Worm (Caenorhabditis elegans): ENCODE data around the gene F42A6.6.
A peak's percentile ranks its signal among the peaks of the same experiment; 100 is the strongest.
"Not testable (repeated sequence)": the region's sequence is repeated elsewhere in the genome, so short reads cannot be mapped to it uniquely, and the experiment has no call there.

F42A6.6 gene

ce11 chrIV:3338176-3338575 is 1.5 kb upstream of the F42A6.6 start:
- TF ChIP-seq vab-15 (tag; optimal IDR thresholded peaks at IDR 0.05) (no peak), efl-1 (optimal IDR thresholded peaks at IDR 0.05) (no peak), efl-1 (GFP tag; optimal IDR thresholded peaks at IDR 0.05 in 1 of 2) (peak in 1 of 2 experiments; percentile 81), jun-1 (tag; optimal IDR thresholded peaks at IDR 0.05) (no peak), fkh-4 (tag; optimal IDR thresholded peaks at IDR 0.05; ENCODE audit: borderline replicate concordance) (no peak), dsc-1 (tag; optimal IDR thresholded peaks at IDR 0.05) (no peak), egl-27 (tag; optimal IDR thresholded peaks at IDR 0.05) (no peak)

ce11 chrIV:3337275-3337674 is 602 bp upstream of the F42A6.6 start:
- TF ChIP-seq unc-98 (GFP tag; IDR thresholded peaks at IDR 0.05) (no peak), ceh-8 (GFP tag; optimal IDR thresholded peaks at IDR 0.05) (peak; percentile 89), nhr-47 (tag; optimal IDR thresholded peaks at IDR 0.05) (no peak), zip-4 (GFP tag; optimal IDR thresholded peaks at IDR 0.05) (no peak)

- not testable (repeated sequence) for TF ChIP-seq nhr-11 (tag; optimal IDR thresholded peaks at IDR 0.05); dsc-1 (tag; optimal IDR thresholded peaks at IDR 0.05); nhr-19 (GFP tag; conservative IDR thresholded peaks at IDR 0.05)
Measured at ce11 chrIV:3331758-3332157, 4.9 kb downstream of the F42A6.6 start, which contains the start of gene F42A6.5. Gene F42A6.5, minus strand, starts transcription at chrIV:3331858.

DNA sequence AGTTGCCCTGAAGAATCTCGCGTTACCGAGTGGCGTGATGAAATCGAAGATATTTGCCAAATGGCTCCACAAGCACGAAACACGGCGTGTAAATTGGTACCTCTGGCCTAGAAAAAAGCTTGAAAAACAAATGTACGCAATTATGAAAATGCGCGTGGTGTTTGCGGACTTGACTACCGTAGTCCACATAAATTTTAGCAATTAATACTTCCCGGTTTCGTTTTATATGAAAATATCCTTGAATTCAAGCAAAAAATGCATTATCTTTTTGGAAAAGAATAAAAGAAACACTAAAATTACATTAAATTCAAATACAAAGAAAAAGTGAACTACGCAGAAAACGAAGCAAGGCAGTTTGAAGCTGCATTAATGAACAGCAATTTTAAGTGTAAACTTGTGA is 22.6 kb downstream of the F42A6.6 start:
- TF ChIP-seq lsy-2 (tag; optimal IDR thresholded peaks at IDR 0.05), result peak in 1 of 2 experiments; percentile 56

DNA sequence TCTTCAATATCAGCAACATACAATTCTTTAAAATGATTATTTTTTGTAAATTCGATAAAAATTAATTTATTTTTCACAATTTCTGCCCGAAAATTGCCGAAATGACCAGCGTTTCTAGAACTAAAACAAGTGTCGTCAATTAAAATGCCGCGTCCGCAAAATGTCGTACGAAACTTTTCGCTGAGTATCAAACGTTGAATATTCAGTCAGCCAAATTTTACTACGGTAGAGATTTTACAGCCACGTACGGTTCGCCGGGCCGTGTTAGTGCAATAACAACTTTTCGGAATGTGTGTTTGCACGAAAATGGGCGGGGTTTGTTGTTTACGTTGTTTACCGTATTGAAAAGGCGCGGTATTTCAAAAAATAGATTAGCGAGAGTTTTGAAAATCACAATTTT is 23.4 kb downstream of the F42A6.6 start:
- TF ChIP-seq lin-35 (GFP tag; optimal IDR thresholded peaks at IDR 0.05), result peak; percentile 1 to 70
- peak; percentile 28 for TF ChIP-seq zip-4 (GFP tag; optimal IDR thresholded peaks at IDR 0.05)
- TF ChIP-seq swsn-7 (tag; optimal IDR thresholded peaks at IDR 0.05), result peak; percentile 61
- TF ChIP-seq unc-98 (GFP tag; IDR thresholded peaks at IDR 0.05), result peak; percentile 45; the same call in 1 of the 2 replicates
- TF ChIP-seq rnt-1 (tag; optimal IDR thresholded peaks at IDR 0.05), result peak; percentile 55
- peak; percentile 91 for TF ChIP-seq nhr-85 (tag)
- peak; percentile 70 for TF ChIP-seq F16B12.6 (tag; optimal IDR thresholded peaks at IDR 0.05)
- TF ChIP-seq grh-1 (GFP tag; IDR thresholded peaks at IDR 0.05), result peak; percentile 98
- peak; percentile 66 for TF ChIP-seq nhr-20 (tag; optimal IDR thresholded peaks at IDR 0.05)
- TF ChIP-seq isw-1 (GFP tag; IDR thresholded peaks at IDR 0.05), result peak; percentile 88
- peak; percentile 81 for TF ChIP-seq nhr-71 (tag; optimal IDR thresholded peaks at IDR 0.05)
- TF ChIP-seq nhr-90 (tag; optimal IDR thresholded peaks at IDR 0.05; ENCODE audit: poor library complexity), result peak; percentile 78
- peak; percentile 69 for TF ChIP-seq snu-23 (GFP tag; optimal IDR thresholded peaks at IDR 0.05)
- peak; percentile 59 for TF ChIP-seq C04F5.9 (tag; optimal IDR thresholded peaks at IDR 0.05)
- TF ChIP-seq unc-86 (tag; optimal IDR thresholded peaks at IDR 0.05), result peak; percentile 33
- TF ChIP-seq lin-15B (tag; optimal IDR thresholded peaks at IDR 0.05), result peak; percentile 41
- peak; percentile 46 for TF ChIP-seq dsc-1 (tag; optimal IDR thresholded peaks at IDR 0.05)
- TF ChIP-seq lsy-2 (tag; optimal IDR thresholded peaks at IDR 0.05), result peak; percentile 88 to 92
- TF ChIP-seq ztf-11 (tag; optimal IDR thresholded peaks at IDR 0.05), result peak in 1 of 2 experiments; percentile 1
- TF ChIP-seq egl-13 (tag; optimal IDR thresholded peaks at IDR 0.05), result peak; percentile 10
- peak; percentile 34 for TF ChIP-seq ceh-8 (GFP tag; optimal IDR thresholded peaks at IDR 0.05)
- peak; percentile 23 for TF ChIP-seq fkh-8 (tag; optimal IDR thresholded peaks at IDR 0.05)
- TF ChIP-seq elt-3 (tag; optimal IDR thresholded peaks at IDR 0.05), result peak in 1 of 6 experiments; percentile 8
- TF ChIP-seq lin-14 (GFP tag; optimal IDR thresholded peaks at IDR 0.05), result peak; percentile 74
- TF ChIP-seq ceh-88 (GFP tag; IDR thresholded peaks at IDR 0.05), result peak; percentile 91
- peak; percentile 37 for TF ChIP-seq pax-3 (tag; optimal IDR thresholded peaks at IDR 0.05)
- peak; percentile 97 for TF ChIP-seq nhr-19 (GFP tag; conservative IDR thresholded peaks at IDR 0.05)
- peak; percentile 63 for TF ChIP-seq xbp-1 (tag; optimal IDR thresholded peaks at IDR 0.05)
- peak in 1 of 2 experiments; percentile 7 for TF ChIP-seq mdl-1 (tag; optimal IDR thresholded peaks at IDR 0.05)
- TF ChIP-seq tbx-2 (tag; optimal IDR thresholded peaks at IDR 0.05), result peak; percentile 66
- TF ChIP-seq nhr-47 (tag; optimal IDR thresholded peaks at IDR 0.05), result peak; percentile 84
- TF ChIP-seq dpl-1 (GFP tag; optimal IDR thresholded peaks at IDR 0.05), result peak; percentile 49 to 72 (median 63)
- peak; percentile 3 for TF ChIP-seq lin-13 (GFP tag; optimal IDR thresholded peaks at IDR 0.05)
- peak; percentile 53 for TF ChIP-seq irx-1 (tag; optimal IDR thresholded peaks at IDR 0.05)
- peak; percentile 58 for TF ChIP-seq lir-3 (tag; optimal IDR thresholded peaks at IDR 0.05; ENCODE audit: poor library complexity)
- peak; percentile 69 to 76 for TF ChIP-seq efl-1 (optimal IDR thresholded peaks at IDR 0.05)
- peak; percentile 56 to 97 for TF ChIP-seq efl-1 (GFP tag; optimal IDR thresholded peaks at IDR 0.05 in 1 of 2)

Data from whole organism, L1 larva.